Worm (Caenorhabditis elegans): ENCODE data around the gene srx-116.

srx-116 gene

DNA sequence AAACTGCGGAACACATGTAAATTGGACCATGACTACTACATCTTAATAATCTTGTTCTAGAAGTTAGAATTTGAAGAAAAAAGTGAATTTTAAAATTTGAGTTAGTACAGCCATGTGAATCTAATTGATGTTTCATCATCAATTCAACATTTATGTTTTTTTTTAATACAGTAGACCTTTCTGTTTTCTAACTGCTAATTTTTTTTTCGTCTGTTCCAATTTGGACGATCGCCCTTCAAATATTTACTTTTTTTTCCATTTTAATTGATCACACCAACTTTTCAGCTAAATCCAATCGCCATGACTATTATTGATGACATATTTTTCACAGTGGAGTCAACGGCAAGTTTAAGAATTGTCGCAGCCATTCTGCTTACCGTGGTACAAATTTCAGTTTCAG is at the start of gene srx-116:
Gene srx-116 (plus strand): TSS at position 301 of the 400 bp plus-strand sequence.
- TF ChIP-seq F44E2.7 (GFP tag; IDR thresholded peaks at IDR 0.05), result no peak
- TF ChIP-seq dmd-6 (GFP tag; IDR thresholded peaks at IDR 0.05), result no peak
- TF ChIP-seq nhr-48 (tag; optimal IDR thresholded peaks at IDR 0.05), result no peak
- TF ChIP-seq mxl-3 (GFP tag; optimal IDR thresholded peaks at IDR 0.05), result no peak
- no peak for TF ChIP-seq snpc-1.2 (GFP tag; IDR thresholded peaks at IDR 0.05)
- no peak for TF ChIP-seq R02D3.7 (tag; optimal IDR thresholded peaks at IDR 0.05)
- no peak for TF ChIP-seq lim-7 (GFP tag; IDR thresholded peaks at IDR 0.05)
- no peak for TF ChIP-seq Y75B8A.6 (GFP tag; IDR thresholded peaks at IDR 0.05)
- TF ChIP-seq dmd-9 (GFP tag; IDR thresholded peaks at IDR 0.05), result no peak
- TF ChIP-seq ceh-32 (tag; optimal IDR thresholded peaks at IDR 0.05; ENCODE audit: poor library complexity), result no peak
- no peak for TF ChIP-seq hmg-1.1 (GFP tag; IDR thresholded peaks at IDR 0.05)
- no peak for TF ChIP-seq spr-3 (GFP tag; optimal IDR thresholded peaks at IDR 0.05)
- no peak for TF ChIP-seq mes-2 (tag; optimal IDR thresholded peaks at IDR 0.05; ENCODE audit: poor library complexity, severe bottlenecking)

DNA sequence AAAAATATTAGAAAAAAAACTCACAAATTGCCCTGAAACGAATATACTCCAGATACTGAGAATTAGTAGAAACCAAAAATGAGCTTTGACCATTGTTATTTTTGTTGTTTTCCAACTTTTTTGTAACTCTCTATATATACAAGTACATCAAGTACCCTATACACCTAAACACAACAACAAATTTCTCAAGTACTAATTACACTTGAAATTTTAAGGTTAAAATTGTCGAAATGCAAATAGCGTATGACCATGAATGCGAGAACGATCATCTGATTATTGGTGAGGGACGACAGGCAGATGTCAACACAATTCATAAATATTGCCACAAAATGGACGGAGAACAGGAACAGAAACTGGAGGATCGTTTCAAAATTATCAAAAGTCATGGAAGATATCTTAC is 46.3 kb upstream of the srx-116 start, which contains the start of gene F56H9.9:
Gene F56H9.9 (minus strand): TSS at position 101 of the 400 bp plus-strand sequence.
- TF ChIP-seq lin-13 (GFP tag; optimal IDR thresholded peaks at IDR 0.05) (no peak), nhr-237 (tag; optimal IDR thresholded peaks at IDR 0.05) (no peak), fos-1 (tag; optimal IDR thresholded peaks at IDR 0.05) (no peak), madf-5 (GFP tag; IDR thresholded peaks at IDR 0.05) (no peak), nhr-28 (tag; optimal IDR thresholded peaks at IDR 0.05) (no peak), nhr-11 (tag; optimal IDR thresholded peaks at IDR 0.05) (no peak), jun-1 (tag; optimal IDR thresholded peaks at IDR 0.05) (no peak), mdl-1 (tag; optimal IDR thresholded peaks at IDR 0.05) (no peak), mep-1 (tag; optimal IDR thresholded peaks at IDR 0.05) (no peak), skn-1 (tag; optimal IDR thresholded peaks at IDR 0.05) (no peak), mdt-29 (GFP tag; IDR thresholded peaks at IDR 0.05) (no peak), nhr-77 (tag; optimal IDR thresholded peaks at IDR 0.05) (no peak)

DNA sequence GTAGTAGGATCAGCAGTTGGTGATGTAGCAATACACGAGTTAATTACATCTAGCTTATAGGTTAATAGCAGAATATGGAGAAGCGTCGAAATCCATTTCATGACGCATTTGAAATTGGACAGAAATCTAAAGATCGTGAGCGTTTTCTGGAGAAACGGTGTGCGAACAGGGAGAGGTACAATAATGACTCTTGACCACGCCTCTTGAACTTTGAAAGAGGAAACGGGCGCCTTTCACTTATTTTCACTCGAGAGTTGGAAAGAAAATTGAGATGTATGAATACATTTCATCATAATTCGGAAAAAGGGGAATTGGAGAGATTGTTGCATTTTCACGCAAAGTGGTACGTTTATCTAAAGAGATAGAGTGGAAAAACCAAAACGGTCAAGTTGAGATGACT is 41.0 kb upstream of the srx-116 start, which contains the start of gene F56H9.6:
Gene F56H9.6 (minus strand): TSS at position 101 of the 400 bp plus-strand sequence.
- TF ChIP-seq ceh-82 (tag; optimal IDR thresholded peaks at IDR 0.05), result no peak
- TF ChIP-seq lir-3 (tag; optimal IDR thresholded peaks at IDR 0.05), result no peak
- TF ChIP-seq lim-7 (GFP tag; IDR thresholded peaks at IDR 0.05), result no peak
- no peak for TF ChIP-seq lin-29 (GFP tag; IDR thresholded peaks at IDR 0.05)
- TF ChIP-seq daf-8 (GFP tag; IDR thresholded peaks at IDR 0.05), result no peak
- TF ChIP-seq dmd-6 (GFP tag; IDR thresholded peaks at IDR 0.05), result no peak
- no peak for TF ChIP-seq F26F4.8 (GFP tag; conservative IDR thresholded peaks at IDR 0.05)
- TF ChIP-seq nhr-76 (tag; optimal IDR thresholded peaks at IDR 0.05), result no peak
- no peak for TF ChIP-seq ama-1 (optimal IDR thresholded peaks at IDR 0.05)
- no peak for TF ChIP-seq F37D6.2 (tag; optimal IDR thresholded peaks at IDR 0.05)
- no peak for TF ChIP-seq zip-11 (GFP tag; IDR thresholded peaks at IDR 0.05)
- no peak for TF ChIP-seq T26A8.4 (GFP tag; IDR thresholded peaks at IDR 0.05)
- no peak for TF ChIP-seq zfp-3 (GFP tag; conservative IDR thresholded peaks at IDR 0.05)

DNA sequence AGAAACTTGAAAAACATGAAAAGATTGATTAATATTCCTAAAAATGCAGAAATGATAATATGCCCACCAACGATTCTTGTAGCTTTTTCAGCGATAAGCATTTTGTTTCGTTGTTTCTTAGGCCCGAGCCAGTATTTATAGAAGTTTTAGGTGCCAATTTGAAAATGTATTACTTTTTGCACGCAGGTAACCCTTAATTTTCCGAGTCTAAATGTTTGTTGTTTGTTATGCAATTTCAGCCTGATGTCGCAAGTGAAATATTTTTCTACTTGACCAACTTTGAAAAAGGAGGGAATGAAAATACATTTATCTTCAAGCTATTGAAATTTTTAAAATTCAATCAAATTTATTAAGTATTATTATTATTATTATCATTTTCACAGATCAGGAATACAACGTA is 38.7 kb upstream of the srx-116 start, which contains the start of gene srx-113:
Gene srx-113 (minus strand): TSS at position 101 of the 400 bp plus-strand sequence.
- no peak for TF ChIP-seq lin-15B (tag; optimal IDR thresholded peaks at IDR 0.05)
- no peak for TF ChIP-seq Y5F2A.4 (GFP tag; optimal IDR thresholded peaks at IDR 0.05)
- TF ChIP-seq mes-2 (tag; optimal IDR thresholded peaks at IDR 0.05; ENCODE audit: poor library complexity, severe bottlenecking), result no peak
- no peak for TF ChIP-seq mxl-3 (GFP tag; optimal IDR thresholded peaks at IDR 0.05)
- TF ChIP-seq D1046.2 (GFP tag; IDR thresholded peaks at IDR 0.05), result no peak
- TF ChIP-seq zfp-3 (GFP tag; conservative IDR thresholded peaks at IDR 0.05), result no peak
- TF ChIP-seq zfp-2 (tag; optimal IDR thresholded peaks at IDR 0.05), result no peak
- TF ChIP-seq aly-2 (tag; optimal IDR thresholded peaks at IDR 0.05), result no peak
- no peak for TF ChIP-seq daf-19 (GFP tag; conservative IDR thresholded peaks at IDR 0.05)
- no peak for TF ChIP-seq pha-4 (GFP tag; IDR thresholded peaks at IDR 0.05)
- no peak for TF ChIP-seq pha-4 (tag; optimal IDR thresholded peaks at IDR 0.05)
- no peak for TF ChIP-seq vab-7 (GFP tag; IDR thresholded peaks at IDR 0.05)
- TF ChIP-seq mxl-2 (GFP tag; conservative IDR thresholded peaks at IDR 0.05), result no peak
- TF ChIP-seq daf-8 (GFP tag; IDR thresholded peaks at IDR 0.05), result no peak
- TF ChIP-seq egl-27 (tag; optimal IDR thresholded peaks at IDR 0.05), result no peak
- TF ChIP-seq madf-9 (GFP tag; conservative IDR thresholded peaks at IDR 0.05), result no peak

Data from whole organism, L4 larva.